Worm (Caenorhabditis elegans) whole organism, young adult: ENCODE data around the gene T07A5.1.

Source experiments
- Y53G8AR.9 ChIP-seq: fragments of 200-800 bp; sonication (Bioruptor generic); conservative IDR thresholded peaks from 2 replicates; pipeline ENCODE4 v1.3.6; 2022; ENCODE audit warnings: missing genetic modification reagents, missing genetic modification characterization, missing compliant biosample characterization
- hsf-1 ChIP-seq: fragments of 200-800 bp; sonication (Bioruptor generic); IDR thresholded peaks from 2 replicates; pipeline ENCODE4 v1.3.6; 2022; ENCODE audit warnings: missing genetic modification reagents, missing genetic modification characterization, missing compliant biosample characterization
- nhr-120 ChIP-seq: fragments of 200-800 bp; sonication (Bioruptor generic); IDR thresholded peaks from 2 replicates; pipeline ENCODE4 v1.3.6; 2022; ENCODE audit warnings: missing genetic modification characterization, missing compliant biosample characterization
- pha-4 ChIP-seq: fragments of 150-350 bp; sonication (generic microtip); optimal IDR thresholded peaks from 2 replicates; lab custom pipeline; 2014; ENCODE audit warnings: missing biosample characterization, missing genetic modification reagents, missing genetic modification characterization

DNA sequence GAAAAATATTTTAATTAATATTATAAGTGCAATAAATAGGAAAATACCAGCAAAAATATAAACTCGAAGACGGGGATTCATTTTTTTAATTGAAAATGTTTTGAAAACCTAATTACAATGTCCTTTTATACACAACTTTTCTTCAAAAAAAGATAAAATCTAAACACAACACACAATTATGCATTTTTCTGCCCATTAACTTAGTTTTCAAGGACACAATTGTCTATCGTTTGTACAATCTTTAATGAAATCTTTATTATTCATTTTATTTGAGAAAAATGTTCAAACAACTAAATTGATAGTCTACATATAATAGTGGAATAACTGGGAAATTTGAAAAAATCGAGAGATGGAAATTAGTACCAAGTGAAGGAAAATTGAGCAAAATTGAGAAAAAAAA lies at the start of gene T07A5.1:
- TF ChIP-seq nhr-120 (GFP tag; lab: Robert Waterston, UW) (no peak), pha-4 (tag; lab: Kevin White, UChicago) (no peak), Y53G8AR.9 (GFP tag; lab: Robert Waterston, UW) (no peak), hsf-1 (no peak)
